Fruit fly (Drosophila melanogaster): Measurements from ENCODE around the gene AIF.

AIF gene

DNA sequence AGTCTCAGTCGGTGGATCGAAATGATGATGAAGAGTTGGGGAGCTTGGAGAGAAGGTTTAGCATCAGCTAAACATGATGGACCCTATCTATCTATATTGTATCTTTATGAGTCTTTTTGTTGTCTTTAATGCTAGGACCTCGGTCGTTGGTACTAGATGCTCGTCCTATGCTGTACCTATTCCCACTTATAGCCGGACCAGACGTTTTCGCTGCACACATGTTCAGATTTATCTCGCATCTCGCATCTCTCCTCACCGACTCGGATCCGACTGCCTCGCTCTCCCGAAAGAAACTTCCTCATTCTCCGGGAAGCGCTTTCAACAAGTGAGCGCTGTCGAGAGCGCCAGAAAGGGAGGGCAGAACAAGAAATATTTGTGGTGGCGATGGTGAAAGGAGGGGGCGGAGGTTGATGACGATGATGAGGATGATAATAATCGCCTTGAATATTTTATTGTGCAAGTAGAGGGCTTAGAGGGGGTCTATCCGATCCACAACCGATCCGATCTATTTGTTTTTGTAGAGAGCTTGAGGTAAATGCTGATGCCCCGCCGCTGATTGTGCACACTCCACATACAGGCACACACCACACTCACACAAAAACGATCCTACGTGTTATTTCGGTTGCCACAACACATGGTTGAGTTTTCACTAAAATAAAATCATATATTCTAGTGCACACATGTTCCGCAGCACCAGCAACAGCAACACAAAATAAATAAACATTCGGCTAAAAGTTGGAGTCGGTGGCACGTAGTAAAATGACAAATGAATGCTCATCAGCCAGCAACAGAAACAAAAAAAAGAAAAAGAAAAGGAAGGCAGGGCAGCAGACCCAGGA, 11.4 kb downstream of the AIF start:
- peak; percentile 23 for TF ChIP-seq CG1233 (GFP tag; optimal IDR thresholded peaks at IDR 0.05)
- TF ChIP-seq kah (GFP tag; optimal IDR thresholded peaks at IDR 0.05), result peak; percentile 75
- TF ChIP-seq grn (GFP tag; optimal IDR thresholded peaks at IDR 0.05), result peak; percentile 86
- peak; percentile 15 for TF ChIP-seq CG2678 (tag; optimal IDR thresholded peaks at IDR 0.05)
- TF ChIP-seq CG10959 (GFP tag; IDR thresholded peaks at IDR 0.05), result no peak
- TF ChIP-seq sr (GFP tag; IDR thresholded peaks at IDR 0.05), result peak; percentile 33; the same call in 1 of the 3 replicates
- TF ChIP-seq tll (GFP tag; optimal IDR thresholded peaks at IDR 0.05), result no peak
- no peak for TF ChIP-seq Hsf (GFP tag; optimal IDR thresholded peaks at IDR 0.05)
- no peak for TF ChIP-seq chif (GFP tag; optimal IDR thresholded peaks at IDR 0.05)
- TF ChIP-seq nom (GFP tag; optimal IDR thresholded peaks at IDR 0.05), result peak; percentile 46
- TF ChIP-seq sd (tag; optimal IDR thresholded peaks at IDR 0.05), result peak; percentile 60
- TF ChIP-seq abd-A (tag; optimal IDR thresholded peaks at IDR 0.05), result peak; percentile 77
- peak; percentile 8 for TF ChIP-seq CG10543 (GFP tag; optimal IDR thresholded peaks at IDR 0.05)
- TF ChIP-seq dmrt11E (tag; optimal IDR thresholded peaks at IDR 0.05), result peak; percentile 7
- peak; percentile 29 for TF ChIP-seq corto (GFP tag; optimal IDR thresholded peaks at IDR 0.05)
- TF ChIP-seq Camta (GFP tag; optimal IDR thresholded peaks at IDR 0.05), result peak; percentile 8
- TF ChIP-seq CG4707 (GFP tag; optimal IDR thresholded peaks at IDR 0.05), result peak; percentile 5
- peak; percentile 5 for TF ChIP-seq unpg (GFP tag; optimal IDR thresholded peaks at IDR 0.05)
- peak; percentile 20 for TF ChIP-seq CG12391 (tag; optimal IDR thresholded peaks at IDR 0.05)
- 0 out of 2 replicates have a peak, but pooled peaks have one; percentile 28 for TF ChIP-seq Ptx1 (GFP tag; IDR thresholded peaks at IDR 0.05)
- peak; percentile 38; the same call in 1 of the 2 replicates for TF ChIP-seq Xrp1 (GFP tag; IDR thresholded peaks at IDR 0.05)
- no peak for TF ChIP-seq CG4328 (GFP tag; optimal IDR thresholded peaks at IDR 0.05)
- peak; percentile 23 for TF ChIP-seq pnt (GFP tag; optimal IDR thresholded peaks at IDR 0.05)
- TF ChIP-seq dmrt99B (tag; optimal IDR thresholded peaks at IDR 0.05), result peak; percentile 6
- peak in 1 of 2 experiments; percentile 42 for TF ChIP-seq bsh (GFP tag; optimal IDR thresholded peaks at IDR 0.05)
- TF ChIP-seq ap (GFP tag; IDR thresholded peaks at IDR 0.05), result peak; percentile 36; the same call in 1 of the 2 replicates
- TF ChIP-seq jumu (GFP tag; optimal IDR thresholded peaks at IDR 0.05), result peak; percentile 6
- no peak for TF ChIP-seq tgo (GFP tag; IDR thresholded peaks at IDR 0.05)
- TF ChIP-seq CG12769 (tag; optimal IDR thresholded peaks at IDR 0.05), result peak; percentile 95
- no peak for TF ChIP-seq prd (optimal IDR thresholded peaks at IDR 0.05)
- peak; percentile 13; the same call in 1 of the 3 replicates for TF ChIP-seq prd (GFP tag; IDR thresholded peaks at IDR 0.05)
- peak; percentile 18 for TF ChIP-seq CG10979 (tag; optimal IDR thresholded peaks at IDR 0.05)
- TF ChIP-seq vvl (GFP tag; IDR thresholded peaks at IDR 0.05), result peak; percentile 6; the same call in 1 of the 2 replicates
- peak; percentile 5 for TF ChIP-seq fd96Cb (tag; optimal IDR thresholded peaks at IDR 0.05)
- no peak for TF ChIP-seq Med (GFP tag)
- TF ChIP-seq CG32772 (GFP tag; IDR thresholded peaks at IDR 0.05), result peak; percentile 16; the same call in 1 of the 2 replicates
- TF ChIP-seq crol (GFP tag; IDR thresholded peaks at IDR 0.05), result peak; percentile 88
- TF ChIP-seq fd102C (GFP tag; optimal IDR thresholded peaks at IDR 0.05), result no peak
- TF ChIP-seq CG11696 (GFP tag; IDR thresholded peaks at IDR 0.05), result peak; percentile 86
- 0 out of 4 replicates have a peak, but pooled peaks have one; percentile 14 for TF ChIP-seq chinmo (GFP tag; IDR thresholded peaks at IDR 0.05; ENCODE audit: partially characterized antibody)
- 0 out of 2 replicates have a peak, but pooled peaks have one; percentile 21 for TF ChIP-seq ranshi (GFP tag; IDR thresholded peaks at IDR 0.05)
- no peak for TF ChIP-seq H2.0 (GFP tag; IDR thresholded peaks at IDR 0.05)
- TF ChIP-seq aop (GFP tag; IDR thresholded peaks at IDR 0.05), result peak; percentile 67; the same call in 1 of the 2 replicates
- peak; percentile 33 for TF ChIP-seq Xbp1 (GFP tag; optimal IDR thresholded peaks at IDR 0.05)
- peak; percentile 3 for TF ChIP-seq CG2712 (tag; optimal IDR thresholded peaks at IDR 0.05)
- peak; percentile 41 for TF ChIP-seq phol (tag; optimal IDR thresholded peaks at IDR 0.05)
- peak; percentile 78 for TF ChIP-seq cg (GFP tag; optimal IDR thresholded peaks at IDR 0.05)
